Worm (Caenorhabditis elegans) whole organism, L4/young adult: ENCODE measurements around the gene C40A11.6.

Source experiments
- W03F9.2 ChIP-seq: fragments of 150-350 bp; optimal IDR thresholded peaks from 2 replicates; lab custom pipeline; 2014; ENCODE audit warnings: missing biosample characterization, missing genetic modification characterization
- dao-5 ChIP-seq: sonication (generic microtip); optimal IDR thresholded peaks from 2 replicates; lab custom pipeline; 2016; ENCODE audit warnings: missing genotype, missing genetic modification characterization, moderate library complexity, missing compliant biosample characterization
- him-1 ChIP-seq: sonication (generic microtip); optimal IDR thresholded peaks from 2 replicates; lab custom pipeline; 2016; ENCODE audit warnings: missing genotype, missing genetic modification reagents, missing genetic modification characterization, missing compliant biosample characterization

DNA sequence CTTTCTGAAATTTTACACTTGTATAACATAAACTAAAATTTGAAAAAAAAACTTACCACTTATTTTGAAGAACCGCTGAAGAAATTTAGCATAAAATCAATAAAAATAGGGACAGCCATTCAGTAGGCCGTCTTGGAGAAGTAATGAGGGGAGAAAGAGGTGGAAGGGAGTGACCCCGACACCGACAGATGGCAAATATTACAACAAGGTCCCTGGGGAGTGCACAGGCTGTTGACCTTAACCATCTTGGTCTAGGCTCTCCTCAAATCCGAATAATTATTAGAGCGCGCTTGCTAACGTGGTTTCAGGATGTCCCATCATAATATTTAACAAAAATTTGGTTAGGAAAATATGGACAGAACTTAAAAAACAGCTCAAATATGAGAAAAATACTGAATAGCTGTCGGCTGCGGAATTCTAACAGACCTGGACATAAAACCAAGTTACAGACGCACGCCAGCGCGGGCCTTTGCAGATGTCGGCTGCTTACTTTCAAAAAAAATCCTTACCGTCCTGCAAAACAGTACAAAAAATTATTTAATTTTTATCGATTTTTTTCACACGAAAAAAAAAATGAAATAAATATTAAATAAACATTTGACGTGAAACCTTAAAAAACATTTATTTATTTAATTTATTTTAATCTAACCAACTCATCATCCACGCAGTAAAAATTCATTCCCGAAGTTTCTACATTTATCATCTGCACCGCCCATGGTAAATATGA lies 50.4 kb downstream of the C40A11.6 start, which contains the start of gene T16A1.2:
- TF ChIP-seq W03F9.2 (tag; lab: Kevin White, UChicago) (no peak), him-1 (tag; lab: Kevin White, UChicago) (no peak), dao-5 (no peak)
